Worm (Caenorhabditis elegans) whole organism, L4 larva: ENCODE results near the gene srz-20.

ENCODE experiments used
- ama-1 ChIP-seq: fragments of 150-350 bp; optimal IDR thresholded peaks from 2 replicates; lab custom pipeline; 2014; ENCODE audit warnings: inconsistent platforms, mixed read lengths
- ceh-32 ChIP-seq: sonication (generic microtip); optimal IDR thresholded peaks from 2 replicates; lab custom pipeline; 2016; ENCODE audit warnings: mild to moderate bottlenecking, missing genetic modification characterization, missing compliant biosample characterization; ENCODE audit not compliant: poor library complexity
- ctbp-1 ChIP-seq: fragments of 200-800 bp; sonication (Bioruptor generic); IDR thresholded peaks from 2 replicates; pipeline ENCODE4 v1.3.6; 2022; ENCODE audit warnings: missing genetic modification reagents, missing genetic modification characterization, missing compliant biosample characterization
- daf-16 ChIP-seq, 3 experiments: sonication (generic microtip); optimal IDR thresholded peaks; 2 replicates each; lab custom pipeline; 2016 to 2017; ENCODE audit warnings: missing genetic modification characterization in 3 of 3, missing genetic modification reagents in 3 of 3, mild to moderate bottlenecking in 2 of 3, missing compliant biosample characterization in 2 of 3, missing biosample characterization in 1 of 3, moderate library complexity in 1 of 3
- nhr-11 ChIP-seq: fragments of 150-350 bp; optimal IDR thresholded peaks from 2 replicates; lab custom pipeline; 2014; ENCODE audit warnings: missing biosample characterization, missing genetic modification characterization
- snpc-1.2 ChIP-seq: fragments of 200-800 bp; sonication (Bioruptor generic); IDR thresholded peaks from 2 replicates; pipeline ENCODE4 v1.3.6; 2022; ENCODE audit warnings: missing genetic modification reagents, missing genetic modification characterization, missing compliant biosample characterization
- tag-97 ChIP-seq: fragments of 200-800 bp; sonication (Bioruptor generic); IDR thresholded peaks from 2 replicates; pipeline ENCODE4 v1.3.6; 2022; ENCODE audit warnings: missing genetic modification characterization, missing compliant biosample characterization

ce11 chrIV:3878283-3878938 lies 37.0 kb upstream of the srz-20 start, which contains the start of gene F37C4.6:
- TF ChIP-seq snpc-1.2 (GFP tag; lab: Robert Waterston, UW) (no peak), ama-1 (lab: Kevin White, UChicago) (no peak), daf-16 (GFP tag; optimal IDR thresholded peaks at IDR 0.05; lab: Kevin White, UChicago) (no peak), daf-16 (tag; optimal IDR thresholded peaks at IDR 0.05; lab: Kevin White, UChicago) (peak; percentile 85), nhr-11 (tag; lab: Kevin White, UChicago) (no peak), ceh-32 (tag; lab: Kevin White, UChicago) (no peak), ctbp-1 (no peak), tag-97 (no peak)
